Worm (Caenorhabditis elegans) whole organism, young adult: ENCODE measurements around the gene prk-2.

ENCODE experiments used
- dox-1 ChIP-seq: fragments of 200-800 bp; sonication (Bioruptor generic); IDR thresholded peaks from 2 replicates; pipeline ENCODE4 v1.3.6; 2022; ENCODE audit warnings: missing genetic modification reagents, missing genetic modification characterization, missing compliant biosample characterization
- dpl-1 ChIP-seq: fragments of 150-350 bp; optimal IDR thresholded peaks from 2 replicates; lab custom pipeline; 2014; ENCODE audit warnings: missing biosample characterization, missing genetic modification reagents, missing genetic modification characterization
- efl-1 ChIP-seq: fragments of 150-350 bp; optimal IDR thresholded peaks from 2 replicates; lab custom pipeline; 2014; ENCODE audit warnings: missing biosample characterization, missing genetic modification reagents, missing genetic modification characterization
- ets-4 ChIP-seq: fragments of 200-800 bp; sonication (Bioruptor generic); optimal IDR thresholded peaks from 2 replicates; lab custom pipeline; 2018; ENCODE audit warnings: mild to moderate bottlenecking, missing genetic modification characterization, missing compliant biosample characterization
- fkh-3 ChIP-seq: sonication (generic microtip); optimal IDR thresholded peaks from 2 replicates; lab custom pipeline; 2016; ENCODE audit warnings: mild to moderate bottlenecking, missing genetic modification characterization, missing compliant biosample characterization
- him-1 ChIP-seq: sonication (generic microtip); optimal IDR thresholded peaks from 2 replicates; lab custom pipeline; 2016; ENCODE audit warnings: missing genotype, missing genetic modification reagents, missing genetic modification characterization, missing compliant biosample characterization
- lin-35 ChIP-seq, 3 experiments: fragments of 150-350 bp in 2 of 3; sonication (generic microtip) in 1 of 3; optimal IDR thresholded peaks; 2 replicates each; lab custom pipeline; 2014 to 2018; ENCODE audit warnings: missing biosample characterization in 3 of 3, missing genetic modification characterization in 3 of 3, missing genetic modification reagents in 3 of 3
- madf-6 ChIP-seq: fragments of 200-800 bp; sonication (Bioruptor generic); IDR thresholded peaks from 2 replicates; pipeline ENCODE4 v1.3.6; 2022; ENCODE audit warnings: missing genetic modification reagents, missing genetic modification characterization, missing compliant biosample characterization
- mel-28 ChIP-seq: sonication (generic microtip); optimal IDR thresholded peaks from 2 replicates; lab custom pipeline; 2016; ENCODE audit warnings: borderline replicate concordance, mild to moderate bottlenecking, missing genetic modification characterization, missing compliant biosample characterization
- tbp1 ChIP-seq: fragments of 200-800 bp; sonication (Bioruptor generic); optimal IDR thresholded peaks from 2 replicates; lab custom pipeline; 2018; ENCODE audit warnings: mild to moderate bottlenecking, missing genetic modification characterization, missing compliant biosample characterization
- unc-130 ChIP-seq: sonication (generic microtip); optimal IDR thresholded peaks from 2 replicates; lab custom pipeline; 2016; ENCODE audit warnings: missing genetic modification reagents, missing genetic modification characterization, missing compliant biosample characterization
- unc-62 ChIP-seq: fragments of 150-350 bp; optimal IDR thresholded peaks from 2 replicates; lab custom pipeline; 2014; ENCODE audit warnings: missing biosample characterization, missing genetic modification reagents, missing genetic modification characterization

- no peak for TF ChIP-seq lin-35 (GFP tag; optimal IDR thresholded peaks at IDR 0.05; lab: Kevin White, UChicago)
- TF ChIP-seq mel-28 (tag; lab: Kevin White, UChicago): no peak
- no peak for TF ChIP-seq unc-130 (GFP tag; lab: Kevin White, UChicago)
- no peak for TF ChIP-seq ets-4
- TF ChIP-seq unc-62 (GFP tag; lab: Kevin White, UChicago): no peak
- peak; percentile 79 for TF ChIP-seq tbp1
- no peak for TF ChIP-seq fkh-3 (tag; lab: Kevin White, UChicago)
- TF ChIP-seq dpl-1 (GFP tag; lab: Kevin White, UChicago): no peak
- TF ChIP-seq efl-1 (GFP tag; lab: Kevin White, UChicago): no peak
- TF ChIP-seq madf-6 (GFP tag; lab: Robert Waterston, UW): no peak
- TF ChIP-seq him-1 (tag; lab: Kevin White, UChicago): no peak
- TF ChIP-seq dox-1 (GFP tag; lab: Robert Waterston, UW): no peak
Measured at ce11 chrIII:3355791-3356190, 14.2 kb downstream of the prk-2 start.
